Worm (Caenorhabditis elegans) whole organism, late embryonic: ENCODE data around the gene R160.6.

Experiments
- C08G9.2 ChIP-seq: sonication (generic microtip); optimal IDR thresholded peaks from 2 replicates; lab custom pipeline; 2016; ENCODE audit warnings: mild to moderate bottlenecking, missing genetic modification characterization, moderate library complexity, missing compliant biosample characterization
- F13H6.1 ChIP-seq: sonication (generic microtip); optimal IDR thresholded peaks from 2 replicates; lab custom pipeline; 2016; ENCODE audit warnings: missing genetic modification characterization, missing compliant biosample characterization
- K02D7.2 ChIP-seq: sonication (generic microtip); optimal IDR thresholded peaks from 2 replicates; lab custom pipeline; 2017; ENCODE audit warnings: mild to moderate bottlenecking, missing genetic modification characterization, missing compliant biosample characterization
- K09A11.1 ChIP-seq: sonication (generic microtip); optimal IDR thresholded peaks from 2 replicates; lab custom pipeline; 2017; ENCODE audit warnings: antibody characterized with exemption, mild to moderate bottlenecking, missing genetic modification characterization, missing compliant biosample characterization; ENCODE audit not compliant: insufficient read depth
- T23F11.4 ChIP-seq: fragments of 200-800 bp; sonication (Bioruptor generic); optimal IDR thresholded peaks from 2 replicates; lab custom pipeline; 2018; ENCODE audit warnings: mild to moderate bottlenecking, missing genetic modification characterization, missing compliant biosample characterization
- ceh-18 ChIP-seq: sonication (generic microtip); optimal IDR thresholded peaks from 2 replicates; lab custom pipeline; 2016; ENCODE audit warnings: missing genetic modification characterization, missing compliant biosample characterization
- ceh-19 ChIP-seq: fragments of 200-800 bp; sonication (Bioruptor generic); optimal IDR thresholded peaks from 2 replicates; lab custom pipeline; 2018; ENCODE audit warnings: mild to moderate bottlenecking, missing genetic modification characterization, missing compliant biosample characterization
- ceh-2 ChIP-seq: sonication (generic microtip); optimal IDR thresholded peaks from 2 replicates; lab custom pipeline; 2016; ENCODE audit warnings: missing genotype, missing genetic modification characterization, missing compliant biosample characterization
- ceh-31 ChIP-seq: sonication (generic microtip); optimal IDR thresholded peaks from 2 replicates; lab custom pipeline; 2016; ENCODE audit warnings: missing genetic modification characterization, missing compliant biosample characterization
- ceh-34 ChIP-seq: sonication (generic microtip); optimal IDR thresholded peaks from 2 replicates; lab custom pipeline; 2016; ENCODE audit warnings: mild to moderate bottlenecking, missing genetic modification characterization, missing compliant biosample characterization
- ceh-45 ChIP-seq: fragments of 200-800 bp; sonication (Bioruptor generic); IDR thresholded peaks from 2 replicates; pipeline ENCODE4 v1.3.6; 2022; ENCODE audit warnings: missing genetic modification reagents, missing genetic modification characterization, missing compliant biosample characterization
- ceh-6 ChIP-seq: fragments of 200-800 bp; sonication (Bioruptor generic); optimal IDR thresholded peaks from 2 replicates; lab custom pipeline; 2018; ENCODE audit warnings: mild to moderate bottlenecking, missing genetic modification characterization, missing compliant biosample characterization
- ceh-9 ChIP-seq: sonication (generic microtip); optimal IDR thresholded peaks from 2 replicates; lab custom pipeline; 2016; ENCODE audit warnings: mild to moderate bottlenecking, missing genetic modification characterization, inconsistent platforms, missing compliant biosample characterization
- dve-1 ChIP-seq: sonication (generic microtip); optimal IDR thresholded peaks from 2 replicates; lab custom pipeline; 2017; ENCODE audit warnings: antibody characterized with exemption, mild to moderate bottlenecking, missing genetic modification characterization, missing compliant biosample characterization
- elt-4 ChIP-seq: sonication (generic microtip); optimal IDR thresholded peaks from 2 replicates; lab custom pipeline; 2016; ENCODE audit warnings: missing genetic modification characterization, missing compliant biosample characterization
- ets-4 ChIP-seq: sonication (generic microtip); optimal IDR thresholded peaks from 2 replicates; lab custom pipeline; 2016; ENCODE audit warnings: missing genetic modification characterization, missing compliant biosample characterization
- eyg-1 ChIP-seq: sonication (generic microtip); optimal IDR thresholded peaks from 2 replicates; lab custom pipeline; 2016; ENCODE audit warnings: missing genotype, missing genetic modification characterization, missing compliant biosample characterization
- fkh-6 ChIP-seq: sonication (generic microtip); optimal IDR thresholded peaks from 2 replicates; lab custom pipeline; 2016; ENCODE audit warnings: missing genetic modification characterization, missing compliant biosample characterization
- gmeb-2 ChIP-seq: sonication (generic microtip); optimal IDR thresholded peaks from 2 replicates; lab custom pipeline; 2016; ENCODE audit warnings: missing genetic modification characterization, inconsistent platforms, missing compliant biosample characterization
- hlh-13 ChIP-seq: fragments of 200-800 bp; sonication (Bioruptor generic); optimal IDR thresholded peaks from 2 replicates; lab custom pipeline; 2018; ENCODE audit warnings: mild to moderate bottlenecking, missing genetic modification characterization, missing compliant biosample characterization
- hlh-15 ChIP-seq: sonication (generic microtip); optimal IDR thresholded peaks from 2 replicates; lab custom pipeline; 2016; ENCODE audit warnings: missing genetic modification characterization, missing compliant biosample characterization
- hlh-8 ChIP-seq: sonication (generic microtip); optimal IDR thresholded peaks from 2 replicates; lab custom pipeline; 2016; ENCODE audit warnings: missing genotype, missing genetic modification characterization, missing compliant biosample characterization
- lin-11 ChIP-seq: fragments of 200-800 bp; sonication (Bioruptor generic); optimal IDR thresholded peaks from 2 replicates; lab custom pipeline; 2018; ENCODE audit warnings: mild to moderate bottlenecking, missing genetic modification characterization, missing compliant biosample characterization
- mec-3 ChIP-seq: sonication (generic microtip); optimal IDR thresholded peaks from 2 replicates; lab custom pipeline; 2016; ENCODE audit warnings: borderline replicate concordance, missing genetic modification characterization, missing compliant biosample characterization
- nfya-1 ChIP-seq: sonication (generic microtip); optimal IDR thresholded peaks from 2 replicates; lab custom pipeline; 2017; ENCODE audit warnings: missing genetic modification characterization, mild to moderate bottlenecking, missing compliant biosample characterization, antibody characterized with exemption, moderate library complexity
- nhr-11 ChIP-seq: fragments of 150-350 bp; optimal IDR thresholded peaks from 2 replicates; lab custom pipeline; 2014; ENCODE audit warnings: missing biosample characterization, missing genetic modification characterization
- nhr-232 ChIP-seq: sonication (generic microtip); optimal IDR thresholded peaks from 2 replicates; lab custom pipeline; 2016; ENCODE audit warnings: missing genetic modification characterization, missing compliant biosample characterization
- npax-4 ChIP-seq: sonication (generic microtip); optimal IDR thresholded peaks from 2 replicates; lab custom pipeline; 2016; ENCODE audit warnings: missing genetic modification characterization, missing compliant biosample characterization
- pax-1 ChIP-seq: fragments of 150-350 bp; optimal IDR thresholded peaks from 2 replicates; lab custom pipeline; 2014; ENCODE audit warnings: missing biosample characterization, missing genetic modification characterization
- pha-4 ChIP-seq: fragments of 150-350 bp; optimal IDR thresholded peaks from 2 replicates; lab custom pipeline; 2018; ENCODE audit warnings: missing biosample characterization, missing genetic modification reagents, missing genetic modification characterization
- rnt-1 ChIP-seq: sonication (generic microtip); optimal IDR thresholded peaks from 2 replicates; lab custom pipeline; 2016; ENCODE audit warnings: missing genetic modification characterization, missing compliant biosample characterization
- sox-2 ChIP-seq: fragments of 200-800 bp; sonication (Bioruptor generic); IDR thresholded peaks from 2 replicates; pipeline ENCODE4 v1.3.6; 2022; ENCODE audit warnings: missing genetic modification reagents, missing genetic modification characterization, missing compliant biosample characterization
- syd-9 ChIP-seq: sonication (generic microtip); optimal IDR thresholded peaks from 2 replicates; lab custom pipeline; 2016; ENCODE audit warnings: mild to moderate bottlenecking, missing genetic modification characterization, moderate library complexity, missing compliant biosample characterization
- tbx-2 ChIP-seq: sonication (generic microtip); optimal IDR thresholded peaks from 2 replicates; lab custom pipeline; 2016; ENCODE audit warnings: missing genetic modification characterization, missing compliant biosample characterization
- tbx-7 ChIP-seq: sonication (generic microtip); optimal IDR thresholded peaks from 2 replicates; lab custom pipeline; 2016; ENCODE audit warnings: missing genotype, missing genetic modification characterization, missing compliant biosample characterization
- ttx-3 ChIP-seq: sonication (generic microtip); optimal IDR thresholded peaks from 2 replicates; lab custom pipeline; 2016; ENCODE audit warnings: missing genetic modification reagents, missing genetic modification characterization, missing compliant biosample characterization
- unc-3 ChIP-seq, 2 experiments: fragments of 200-800 bp in 1 of 2; sonication (Bioruptor generic) in 1 of 2; sonication (generic microtip) in 1 of 2; conservative IDR thresholded peaks in 1 of 2; optimal IDR thresholded peaks in 1 of 2; 2 replicates each; pipeline versions ENCODE4 v1.3.6 to Lab custom; 2016 to 2022; ENCODE audit warnings: missing compliant biosample characterization in 2 of 2, missing genetic modification characterization in 2 of 2, missing genetic modification reagents in 1 of 2
- ztf-16 ChIP-seq: sonication (generic microtip); optimal IDR thresholded peaks from 2 replicates; lab custom pipeline; 2017; ENCODE audit warnings: missing genetic modification characterization, missing compliant biosample characterization

R160.6 gene

DNA sequence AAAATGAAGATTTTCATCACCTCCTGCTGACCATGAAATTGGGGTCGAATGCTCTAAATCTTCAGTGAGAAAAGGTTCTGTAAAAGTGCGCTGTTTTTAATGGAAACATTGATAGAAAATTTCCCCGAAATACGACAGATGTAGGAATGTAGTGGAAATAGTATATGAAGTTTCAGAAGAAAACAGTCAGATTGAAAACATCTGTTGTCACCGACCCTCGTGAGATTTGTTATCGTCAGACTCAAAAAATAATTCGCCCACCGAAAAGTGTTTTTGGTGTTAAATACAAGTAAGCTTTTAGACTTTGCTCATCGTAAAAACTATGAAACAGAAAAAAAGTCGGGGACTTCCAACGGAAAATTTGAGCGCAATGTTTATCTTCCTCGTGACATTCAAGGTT is 8.1 kb downstream of the R160.6 start, which contains the start of gene F14H12.8:
TSS of gene F14H12.8 (minus strand) at position 101 of the 400 bp plus-strand sequence.
- TF ChIP-seq gmeb-2 (tag; lab: Kevin White, UChicago): no peak
- TF ChIP-seq tbx-7 (tag; lab: Kevin White, UChicago): no peak
- no peak for TF ChIP-seq hlh-15 (tag; lab: Kevin White, UChicago)
- TF ChIP-seq sox-2 (GFP tag; lab: Robert Waterston, UW): no peak
- no peak for TF ChIP-seq mec-3
- no peak for TF ChIP-seq ceh-31 (tag; lab: Kevin White, UChicago)
- TF ChIP-seq ceh-9 (tag; lab: Kevin White, UChicago): no peak
- no peak for TF ChIP-seq dve-1 (tag; lab: Kevin White, UChicago)

DNA sequence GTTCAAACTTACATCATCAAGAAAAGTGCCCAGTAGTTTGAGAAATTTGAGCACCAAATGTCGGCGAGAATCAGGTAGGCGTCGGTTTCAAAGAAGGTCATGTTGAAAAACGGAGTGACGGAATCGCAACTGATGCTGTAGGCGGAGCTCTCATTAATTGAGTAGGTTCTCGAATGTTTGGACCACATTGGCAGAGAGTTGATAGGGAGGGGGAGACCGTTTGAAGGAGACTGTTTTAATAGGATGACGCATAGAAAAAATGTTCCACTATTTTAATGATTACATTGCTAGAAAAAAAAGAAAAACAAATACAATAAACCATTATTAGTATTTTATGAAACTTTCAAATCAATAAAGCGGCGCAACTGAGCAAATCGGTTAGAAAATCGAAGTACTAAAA is 9.8 kb downstream of the R160.6 start, which contains the start of gene F14H12.17:
TSS of gene F14H12.17 (minus strand) at position 101 of the 400 bp plus-strand sequence.
- TF ChIP-seq hlh-15 (tag; lab: Kevin White, UChicago) (no peak), rnt-1 (tag; lab: Kevin White, UChicago) (no peak), nhr-232 (tag; lab: Kevin White, UChicago) (no peak), ztf-16 (tag; lab: Kevin White, UChicago) (no peak), ceh-2 (no peak), F13H6.1 (tag; lab: Kevin White, UChicago) (no peak), hlh-13 (GFP tag; lab: Kevin White, UChicago) (no peak), elt-4 (no peak), syd-9 (tag; lab: Kevin White, UChicago) (no peak), ceh-34 (no peak), K02D7.2 (tag; lab: Kevin White, UChicago) (no peak), dve-1 (tag; lab: Kevin White, UChicago) (no peak), C08G9.2 (tag; lab: Kevin White, UChicago) (no peak), ceh-9 (tag; lab: Kevin White, UChicago) (no peak), pax-1 (tag; lab: Kevin White, UChicago) (no peak), hlh-8 (no peak), nfya-1 (tag; lab: Kevin White, UChicago) (no peak), eyg-1 (no peak), ets-4 (tag; lab: Kevin White, UChicago) (no peak)

DNA sequence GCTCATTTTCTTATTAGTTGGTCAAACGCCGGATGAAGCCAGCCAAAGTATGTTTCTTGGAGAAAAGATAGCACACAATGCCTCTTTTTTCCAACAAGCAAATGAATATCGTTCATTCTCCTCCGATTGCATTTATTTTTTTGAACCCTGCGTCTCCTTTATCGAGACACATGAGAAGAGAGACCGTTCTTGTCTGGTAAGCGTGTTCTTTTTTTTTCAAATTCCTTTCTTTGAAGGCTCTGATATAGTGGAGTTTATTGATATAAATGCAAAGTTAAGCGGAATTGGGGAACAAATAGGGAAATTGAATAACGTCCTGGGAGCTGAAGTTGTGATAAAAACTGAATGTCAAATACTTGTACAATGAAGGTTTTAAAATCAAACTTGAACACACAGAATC is 10.5 kb downstream of the R160.6 start, which contains the start of gene F14H12.7:
TSS of gene F14H12.7 (minus strand) at position 101 of the 400 bp plus-strand sequence.
- no peak for TF ChIP-seq hlh-15 (tag; lab: Kevin White, UChicago)
- TF ChIP-seq nhr-11 (tag; lab: Kevin White, UChicago): no peak
- TF ChIP-seq ceh-18 (tag; lab: Kevin White, UChicago): no peak
- no peak for TF ChIP-seq K09A11.1
- TF ChIP-seq fkh-6 (tag; lab: Kevin White, UChicago): no peak
- TF ChIP-seq npax-4: no peak
- TF ChIP-seq pha-4: no peak
- TF ChIP-seq F13H6.1 (tag; lab: Kevin White, UChicago): no peak
- no peak for TF ChIP-seq lin-11 (tag; lab: Kevin White, UChicago)
- TF ChIP-seq nhr-232 (tag; lab: Kevin White, UChicago): no peak
- no peak for TF ChIP-seq dve-1 (tag; lab: Kevin White, UChicago)

DNA sequence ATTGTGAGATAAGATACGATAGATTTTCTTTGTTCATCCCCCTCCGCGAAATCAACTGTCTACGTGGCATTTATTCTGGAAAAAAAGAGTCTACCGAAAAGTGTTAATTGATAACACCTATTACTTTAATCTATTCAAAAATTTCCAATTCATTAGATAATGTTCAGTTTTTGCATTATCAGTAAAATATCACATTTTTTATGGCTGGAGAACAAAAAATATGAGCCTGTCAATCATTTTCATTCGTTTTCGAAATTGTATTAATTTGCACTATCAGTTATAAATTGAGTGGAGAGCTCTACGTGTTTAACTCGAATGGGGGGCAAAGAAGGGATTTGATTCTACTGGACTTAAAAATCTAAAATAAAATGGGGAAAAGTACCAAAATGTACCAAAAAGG is 14.0 kb downstream of the R160.6 start:
- TF ChIP-seq hlh-13 (GFP tag; lab: Kevin White, UChicago): no peak
- TF ChIP-seq ceh-45 (GFP tag; lab: Robert Waterston, UW): no peak
- TF ChIP-seq lin-11 (tag; lab: Kevin White, UChicago): no peak
- no peak for TF ChIP-seq tbx-2
- TF ChIP-seq ceh-19 (GFP tag; lab: Kevin White, UChicago): no peak
- TF ChIP-seq ceh-6 (GFP tag; lab: Kevin White, UChicago): no peak
- no peak for TF ChIP-seq unc-3 (GFP tag; conservative IDR thresholded peaks at IDR 0.05; lab: Robert Waterston, UW)
- TF ChIP-seq unc-3 (tag; optimal IDR thresholded peaks at IDR 0.05; lab: Kevin White, UChicago): no peak
- TF ChIP-seq fkh-6 (tag; lab: Kevin White, UChicago): no peak
- TF ChIP-seq nhr-11 (tag; lab: Kevin White, UChicago): no peak
- TF ChIP-seq T23F11.4 (GFP tag; lab: Kevin White, UChicago): no peak
- no peak for TF ChIP-seq ttx-3
- TF ChIP-seq ceh-18 (tag; lab: Kevin White, UChicago): no peak
- no peak for TF ChIP-seq rnt-1 (tag; lab: Kevin White, UChicago)
- TF ChIP-seq ztf-16 (tag; lab: Kevin White, UChicago): no peak
- TF ChIP-seq ceh-31 (tag; lab: Kevin White, UChicago): no peak
